Worm (Caenorhabditis elegans): Measurements from ENCODE around the gene F45E6.1.

DNA sequence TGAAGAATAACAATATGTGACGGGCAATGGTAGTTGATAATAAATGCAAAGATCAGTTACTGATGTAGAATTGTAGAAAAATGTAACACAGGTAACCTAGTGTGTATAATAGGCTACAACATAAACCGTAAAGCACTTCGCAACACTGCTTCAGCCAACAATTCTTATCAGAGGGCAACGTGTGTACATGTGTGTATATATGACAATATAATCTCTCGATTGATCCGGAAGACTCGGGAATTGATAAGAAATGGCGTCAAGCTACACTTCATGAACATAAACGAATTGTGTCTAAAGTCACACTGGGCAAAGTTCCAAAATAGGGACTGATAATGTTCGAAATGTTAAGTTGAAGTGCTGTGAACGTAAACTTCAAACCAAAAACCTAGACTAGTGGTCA lies 41.2 kb upstream of the F45E6.1 start:
- TF ChIP-seq nhr-12 (tag; optimal IDR thresholded peaks at IDR 0.05), result no peak
- no peak for TF ChIP-seq ztf-11 (tag; optimal IDR thresholded peaks at IDR 0.05)
- no peak for TF ChIP-seq sptf-1 (tag; optimal IDR thresholded peaks at IDR 0.05)
- TF ChIP-seq unc-39 (tag; optimal IDR thresholded peaks at IDR 0.05), result no peak
- TF ChIP-seq nhr-28 (tag; optimal IDR thresholded peaks at IDR 0.05), result no peak
- no peak for TF ChIP-seq ham-2 (GFP tag; optimal IDR thresholded peaks at IDR 0.05)
- TF ChIP-seq mep-1 (tag; optimal IDR thresholded peaks at IDR 0.05), result no peak
- no peak for TF ChIP-seq unc-120 (tag; optimal IDR thresholded peaks at IDR 0.05; ENCODE audit: poor library complexity, severe bottlenecking)

All from whole organism, mixed stage, embryonic.